Worm (Caenorhabditis elegans) whole organism, late embryonic: Measurements from ENCODE around the gene lips-11.

Source experiments
- C38D4.7 ChIP-seq: fragments of 200-800 bp; sonication (Bioruptor generic); optimal IDR thresholded peaks from 2 replicates; lab custom pipeline; 2018; ENCODE audit warnings: mild to moderate bottlenecking, missing genetic modification characterization, moderate library complexity, missing compliant biosample characterization
- Y22D7AL.16 ChIP-seq: sonication (generic microtip); optimal IDR thresholded peaks from 2 replicates; lab custom pipeline; 2016; ENCODE audit warnings: missing genetic modification characterization, missing compliant biosample characterization
- ceh-18 ChIP-seq: sonication (generic microtip); optimal IDR thresholded peaks from 2 replicates; lab custom pipeline; 2016; ENCODE audit warnings: missing genetic modification characterization, missing compliant biosample characterization
- ceh-19 ChIP-seq: fragments of 200-800 bp; sonication (Bioruptor generic); optimal IDR thresholded peaks from 2 replicates; lab custom pipeline; 2018; ENCODE audit warnings: mild to moderate bottlenecking, missing genetic modification characterization, missing compliant biosample characterization
- ceh-2 ChIP-seq: sonication (generic microtip); optimal IDR thresholded peaks from 2 replicates; lab custom pipeline; 2016; ENCODE audit warnings: missing genotype, missing genetic modification characterization, missing compliant biosample characterization
- ceh-22 ChIP-seq: sonication (generic microtip); optimal IDR thresholded peaks from 2 replicates; lab custom pipeline; 2017; ENCODE audit warnings: missing biosample characterization, missing genetic modification characterization
- ceh-45 ChIP-seq: fragments of 200-800 bp; sonication (Bioruptor generic); IDR thresholded peaks from 2 replicates; pipeline ENCODE4 v1.3.6; 2022; ENCODE audit warnings: missing genetic modification reagents, missing genetic modification characterization, missing compliant biosample characterization
- ceh-6 ChIP-seq: fragments of 200-800 bp; sonication (Bioruptor generic); optimal IDR thresholded peaks from 2 replicates; lab custom pipeline; 2018; ENCODE audit warnings: mild to moderate bottlenecking, missing genetic modification characterization, missing compliant biosample characterization
- dmd-4 ChIP-seq: sonication (generic microtip); optimal IDR thresholded peaks from 2 replicates; lab custom pipeline; 2016; ENCODE audit warnings: borderline replicate concordance, missing genetic modification characterization, missing compliant biosample characterization
- dve-1 ChIP-seq: sonication (generic microtip); optimal IDR thresholded peaks from 2 replicates; lab custom pipeline; 2017; ENCODE audit warnings: antibody characterized with exemption, mild to moderate bottlenecking, missing genetic modification characterization, missing compliant biosample characterization
- fax-1 ChIP-seq: sonication (generic microtip); optimal IDR thresholded peaks from 2 replicates; lab custom pipeline; 2016; ENCODE audit warnings: missing genotype, missing genetic modification characterization, missing compliant biosample characterization
- hlh-13 ChIP-seq: fragments of 200-800 bp; sonication (Bioruptor generic); optimal IDR thresholded peaks from 2 replicates; lab custom pipeline; 2018; ENCODE audit warnings: mild to moderate bottlenecking, missing genetic modification characterization, missing compliant biosample characterization
- hlh-15 ChIP-seq: sonication (generic microtip); optimal IDR thresholded peaks from 2 replicates; lab custom pipeline; 2016; ENCODE audit warnings: missing genetic modification characterization, missing compliant biosample characterization
- lim-6 ChIP-seq: sonication (generic microtip); optimal IDR thresholded peaks from 2 replicates; lab custom pipeline; 2016; ENCODE audit warnings: missing genetic modification characterization, missing compliant biosample characterization
- lin-11 ChIP-seq: fragments of 200-800 bp; sonication (Bioruptor generic); optimal IDR thresholded peaks from 2 replicates; lab custom pipeline; 2018; ENCODE audit warnings: mild to moderate bottlenecking, missing genetic modification characterization, missing compliant biosample characterization
- madf-2 ChIP-seq: sonication (generic microtip); optimal IDR thresholded peaks from 2 replicates; lab custom pipeline; 2017; ENCODE audit warnings: missing genetic modification characterization, missing compliant biosample characterization
- nfya-1 ChIP-seq: sonication (generic microtip); optimal IDR thresholded peaks from 2 replicates; lab custom pipeline; 2017; ENCODE audit warnings: missing genetic modification characterization, mild to moderate bottlenecking, missing compliant biosample characterization, antibody characterized with exemption, moderate library complexity
- nhr-232 ChIP-seq: sonication (generic microtip); optimal IDR thresholded peaks from 2 replicates; lab custom pipeline; 2016; ENCODE audit warnings: missing genetic modification characterization, missing compliant biosample characterization
- npax-4 ChIP-seq: sonication (generic microtip); optimal IDR thresholded peaks from 2 replicates; lab custom pipeline; 2016; ENCODE audit warnings: missing genetic modification characterization, missing compliant biosample characterization
- pag-3 ChIP-seq: sonication (generic microtip); optimal IDR thresholded peaks from 2 replicates; lab custom pipeline; 2016; ENCODE audit warnings: missing compliant biosample characterization, missing genetic modification characterization, borderline replicate concordance
- pat-9 ChIP-seq: fragments of 200-800 bp; sonication (Bioruptor generic); optimal IDR thresholded peaks from 2 replicates; lab custom pipeline; 2018; ENCODE audit warnings: mild to moderate bottlenecking, missing genetic modification characterization, moderate library complexity, missing compliant biosample characterization
- pax-1 ChIP-seq: fragments of 150-350 bp; optimal IDR thresholded peaks from 2 replicates; lab custom pipeline; 2014; ENCODE audit warnings: missing biosample characterization, missing genetic modification characterization
- pha-2 ChIP-seq: sonication (generic microtip); optimal IDR thresholded peaks from 2 replicates; lab custom pipeline; 2017; ENCODE audit warnings: mild to moderate bottlenecking, missing genetic modification characterization, missing compliant biosample characterization
- pha-4 ChIP-seq: fragments of 150-350 bp; optimal IDR thresholded peaks from 2 replicates; lab custom pipeline; 2018; ENCODE audit warnings: missing biosample characterization, missing genetic modification reagents, missing genetic modification characterization
- pqm-1 ChIP-seq: sonication (generic microtip); optimal IDR thresholded peaks from 2 replicates; lab custom pipeline; 2016; ENCODE audit warnings: missing genetic modification characterization, missing compliant biosample characterization
- pros-1 ChIP-seq: fragments of 150-350 bp; optimal IDR thresholded peaks from 2 replicates; lab custom pipeline; 2014; ENCODE audit warnings: missing biosample characterization, missing genetic modification reagents, missing genetic modification characterization
- rnt-1 ChIP-seq: sonication (generic microtip); optimal IDR thresholded peaks from 2 replicates; lab custom pipeline; 2016; ENCODE audit warnings: missing genetic modification characterization, missing compliant biosample characterization
- sdc-2 ChIP-seq: sonication (generic microtip); optimal IDR thresholded peaks from 2 replicates; lab custom pipeline; 2016; ENCODE audit warnings: missing genotype, missing genetic modification characterization, missing compliant biosample characterization
- sox-2 ChIP-seq: fragments of 200-800 bp; sonication (Bioruptor generic); IDR thresholded peaks from 2 replicates; pipeline ENCODE4 v1.3.6; 2022; ENCODE audit warnings: missing genetic modification reagents, missing genetic modification characterization, missing compliant biosample characterization
- sox-4 ChIP-seq: sonication (generic microtip); optimal IDR thresholded peaks from 2 replicates; lab custom pipeline; 2017; ENCODE audit warnings: mild to moderate bottlenecking, missing genetic modification characterization, inconsistent platforms, missing compliant biosample characterization
- syd-9 ChIP-seq: sonication (generic microtip); optimal IDR thresholded peaks from 2 replicates; lab custom pipeline; 2016; ENCODE audit warnings: mild to moderate bottlenecking, missing genetic modification characterization, moderate library complexity, missing compliant biosample characterization
- tbx-2 ChIP-seq: sonication (generic microtip); optimal IDR thresholded peaks from 2 replicates; lab custom pipeline; 2016; ENCODE audit warnings: missing genetic modification characterization, missing compliant biosample characterization
- tbx-7 ChIP-seq: sonication (generic microtip); optimal IDR thresholded peaks from 2 replicates; lab custom pipeline; 2016; ENCODE audit warnings: missing genotype, missing genetic modification characterization, missing compliant biosample characterization
- ttx-3 ChIP-seq: sonication (generic microtip); optimal IDR thresholded peaks from 2 replicates; lab custom pipeline; 2016; ENCODE audit warnings: missing genetic modification reagents, missing genetic modification characterization, missing compliant biosample characterization
- unc-42 ChIP-seq: sonication (generic microtip); optimal IDR thresholded peaks from 2 replicates; lab custom pipeline; 2016; ENCODE audit warnings: missing genotype, missing genetic modification characterization, missing compliant biosample characterization
- unc-86 ChIP-seq: sonication (generic microtip); optimal IDR thresholded peaks from 2 replicates; lab custom pipeline; 2016; ENCODE audit warnings: missing genetic modification characterization, missing compliant biosample characterization
- ztf-16 ChIP-seq: sonication (generic microtip); optimal IDR thresholded peaks from 2 replicates; lab custom pipeline; 2017; ENCODE audit warnings: missing genetic modification characterization, missing compliant biosample characterization

The lips-11 gene

ce11 chrII:1082859-1083258 is 27.9 kb downstream of the lips-11 start, which contains the start of gene K02E7.1:
Gene K02E7.1 (plus strand): TSS chrII:1083159.
- no peak for TF ChIP-seq dve-1 (tag; lab: Kevin White, UChicago)
- no peak for TF ChIP-seq dmd-4 (tag; lab: Kevin White, UChicago)
- TF ChIP-seq lin-11 (tag; lab: Kevin White, UChicago) = no peak
- no peak for TF ChIP-seq pat-9 (tag; lab: Kevin White, UChicago)
- TF ChIP-seq Y22D7AL.16 (tag; lab: Kevin White, UChicago) = no peak
- TF ChIP-seq fax-1 (tag; lab: Kevin White, UChicago) = no peak
- TF ChIP-seq tbx-7 (tag; lab: Kevin White, UChicago) = no peak
- TF ChIP-seq madf-2 (tag; lab: Kevin White, UChicago) = no peak
- TF ChIP-seq ceh-19 (GFP tag; lab: Kevin White, UChicago) = no peak
- TF ChIP-seq pax-1 (tag; lab: Kevin White, UChicago) = no peak
- TF ChIP-seq sox-4 = no peak
- no peak for TF ChIP-seq pqm-1
- no peak for TF ChIP-seq npax-4
- TF ChIP-seq C38D4.7 (GFP tag; lab: Kevin White, UChicago) = no peak

ce11 chrII:1075424-1075823 is 35.4 kb downstream of the lips-11 start, which contains the start of gene K02E7.11:
Gene K02E7.11 (minus strand): TSS chrII:1075524.
- TF ChIP-seq lim-6 (tag; lab: Kevin White, UChicago) (no peak), ceh-18 (tag; lab: Kevin White, UChicago) (no peak), nhr-232 (tag; lab: Kevin White, UChicago) (no peak), ceh-2 (tag; lab: Kevin White, UChicago) (no peak), Y22D7AL.16 (tag; lab: Kevin White, UChicago) (no peak), nfya-1 (tag; lab: Kevin White, UChicago) (no peak), unc-86 (tag; lab: Kevin White, UChicago) (no peak), sox-4 (no peak), syd-9 (no peak), pag-3 (tag; lab: Kevin White, UChicago) (no peak), tbx-2 (tag; lab: Kevin White, UChicago) (no peak), ceh-22 (tag; lab: Kevin White, UChicago) (no peak), pqm-1 (no peak)

ce11 chrII:1072106-1072505 is 38.7 kb downstream of the lips-11 start, which contains the start of gene K02E7.4:
Gene K02E7.4 (plus strand): TSS chrII:1072406.
- TF ChIP-seq rnt-1 (tag; lab: Kevin White, UChicago) (no peak), lim-6 (tag; lab: Kevin White, UChicago) (no peak), sox-2 (GFP tag; lab: Robert Waterston, UW) (no peak), hlh-13 (no peak), ceh-45 (GFP tag; lab: Robert Waterston, UW) (no peak), pros-1 (tag; lab: Kevin White, UChicago) (no peak), nhr-232 (tag; lab: Kevin White, UChicago) (no peak), pax-1 (tag; lab: Kevin White, UChicago) (no peak), ttx-3 (tag; lab: Kevin White, UChicago) (no peak), hlh-15 (tag; lab: Kevin White, UChicago) (no peak), tbx-2 (tag; lab: Kevin White, UChicago) (no peak), unc-42 (tag; lab: Kevin White, UChicago) (no peak), pqm-1 (no peak), lin-11 (tag; lab: Kevin White, UChicago) (no peak), ceh-19 (GFP tag; lab: Kevin White, UChicago) (no peak)

ce11 chrII:1071432-1071831 is 39.4 kb downstream of the lips-11 start:
- TF ChIP-seq nhr-232 (tag; lab: Kevin White, UChicago) (no peak), pat-9 (tag; lab: Kevin White, UChicago) (no peak), sdc-2 (tag; lab: Kevin White, UChicago) (no peak), ztf-16 (no peak), ceh-22 (tag; lab: Kevin White, UChicago) (no peak), pha-4 (tag; lab: Kevin White, UChicago) (no peak), syd-9 (no peak), pha-2 (tag; lab: Kevin White, UChicago) (no peak), ceh-6 (GFP tag; lab: Kevin White, UChicago) (no peak), tbx-2 (tag; lab: Kevin White, UChicago) (no peak), unc-86 (tag; lab: Kevin White, UChicago) (no peak), hlh-13 (no peak)
